Fruit fly (Drosophila melanogaster): Measurements from ENCODE around the gene CG7582.

dm6 chr3R:29725577-29726240 is 43.6 kb upstream of the CG7582 start, which contains the start of gene Kul:
- peak; percentile 18; the same call in 1 of the 2 replicates for TF ChIP-seq CG12605 (GFP tag; IDR thresholded peaks at IDR 0.05)
- TF ChIP-seq CG4496 (GFP tag; IDR thresholded peaks at IDR 0.05): peak; percentile 56; the same call in 2 of the 3 replicates
- no peak for TF ChIP-seq Pif1A (GFP tag; optimal IDR thresholded peaks at IDR 0.05)
- TF ChIP-seq CG10348 (GFP tag; IDR thresholded peaks at IDR 0.05): no peak
- no peak for TF ChIP-seq CG9948 (tag; optimal IDR thresholded peaks at IDR 0.05)
- no peak for TF ChIP-seq D1 (tag; optimal IDR thresholded peaks at IDR 0.05)
- TF ChIP-seq CG17806 (tag; optimal IDR thresholded peaks at IDR 0.05): peak; percentile 18
- TF ChIP-seq rn (GFP tag; IDR thresholded peaks at IDR 0.05): peak; percentile 19; the same call in 1 of the 2 replicates

Measured in whole organism, pupa.